Fruit fly (Drosophila melanogaster) whole organism, adult: ENCODE data around the gene CG10208.

Source experiments
- CG11617 ChIP-seq: fragments of 200-800 bp; sonication (Bioruptor generic); optimal IDR thresholded peaks from 2 replicates; lab custom pipeline; 2017; ENCODE audit warnings: mild to moderate bottlenecking, missing biosample characterization, missing genetic modification reagents, missing genetic modification characterization
- CG12768 ChIP-seq: fragments of 200-800 bp; sonication (Bioruptor generic); optimal IDR thresholded peaks from 2 replicates; lab custom pipeline; 2017; ENCODE audit warnings: missing biosample characterization, missing genetic modification characterization, mild to moderate bottlenecking, moderate library complexity, missing genetic modification reagents
- CG14711 ChIP-seq: fragments of 200-800 bp; sonication (Bioruptor generic); optimal IDR thresholded peaks from 2 replicates; lab custom pipeline; 2018; ENCODE audit warnings: missing biosample characterization, mild to moderate bottlenecking, missing genetic modification characterization, moderate library complexity
- CG1620 ChIP-seq: fragments of 200-800 bp; sonication (Bioruptor generic); optimal IDR thresholded peaks from 2 replicates; lab custom pipeline; 2016; ENCODE audit warnings: missing biosample characterization, missing genetic modification characterization
- CG33017 ChIP-seq: fragments of 200-800 bp; sonication (Bioruptor generic); optimal IDR thresholded peaks from 2 replicates; lab custom pipeline; 2018; ENCODE audit warnings: missing biosample characterization, mild to moderate bottlenecking, missing genetic modification characterization, moderate library complexity
- CG5204 ChIP-seq: fragments of 200-800 bp; sonication (Bioruptor generic); optimal IDR thresholded peaks from 2 replicates; lab custom pipeline; 2016; ENCODE audit warnings: missing biosample characterization, missing genetic modification characterization
- CG7045 ChIP-seq: fragments of 200-800 bp; sonication (Bioruptor generic); optimal IDR thresholded peaks from 2 replicates; lab custom pipeline; 2017; ENCODE audit warnings: missing biosample characterization, mild to moderate bottlenecking, missing genetic modification characterization
- CG7101 ChIP-seq: fragments of 200-800 bp; sonication (Bioruptor generic); optimal IDR thresholded peaks from 2 replicates; lab custom pipeline; 2018; ENCODE audit warnings: missing biosample characterization, mild to moderate bottlenecking, missing genetic modification characterization, moderate library complexity
- Clk ChIP-seq: fragments of 200-800 bp; sonication (Bioruptor generic); optimal IDR thresholded peaks from 2 replicates; lab custom pipeline; 2017; ENCODE audit warnings: missing biosample characterization, missing genetic modification characterization
- Crg-1 ChIP-seq: fragments of 200-800 bp; sonication (Bioruptor generic); optimal IDR thresholded peaks from 2 replicates; lab custom pipeline; 2016; ENCODE audit warnings: missing biosample characterization, missing genetic modification characterization
- Hr96 ChIP-seq: fragments of 200-800 bp; sonication (Bioruptor generic); optimal IDR thresholded peaks from 2 replicates; lab custom pipeline; 2016; ENCODE audit warnings: missing biosample characterization, missing genetic modification characterization
- Mnt ChIP-seq: fragments of 200-800 bp; sonication (Bioruptor generic); optimal IDR thresholded peaks from 2 replicates; lab custom pipeline; 2016; ENCODE audit warnings: missing biosample characterization, mild to moderate bottlenecking, missing genetic modification characterization
- bab1 ChIP-seq: fragments of 200-800 bp; sonication (Bioruptor generic); optimal IDR thresholded peaks from 3 replicates; lab custom pipeline; 2019; ENCODE audit warnings: missing biosample characterization, mild to moderate bottlenecking, missing genetic modification characterization, moderate library complexity
- cic ChIP-seq: fragments of 200-800 bp; sonication (Bioruptor generic); optimal IDR thresholded peaks from 2 replicates; lab custom pipeline; 2017; ENCODE audit warnings: missing biosample characterization, mild to moderate bottlenecking, missing genetic modification characterization, moderate library complexity
- cnc ChIP-seq, 2 experiments: fragments of >200 bp; optimal IDR thresholded peaks; 2 replicates each; lab custom pipeline; 2017
- kay ChIP-seq: fragments of 200-800 bp; sonication (Bioruptor generic); peaks from one replicate; lab custom pipeline; 2016; ENCODE audit warnings: missing biosample characterization, missing genetic modification characterization, borderline replicate concordance
- ovo ChIP-seq: fragments of 200-800 bp; sonication (Bioruptor generic); optimal IDR thresholded peaks from 2 replicates; lab custom pipeline; 2016; ENCODE audit warnings: missing biosample characterization, missing genetic modification characterization
- pad ChIP-seq: fragments of 200-800 bp; sonication (Bioruptor generic); optimal IDR thresholded peaks from 3 replicates; lab custom pipeline; 2017; ENCODE audit warnings: missing biosample characterization, missing genetic modification characterization, mild to moderate bottlenecking, moderate library complexity, missing genetic modification reagents
- tj ChIP-seq: fragments of 200-800 bp; sonication (Bioruptor generic); optimal IDR thresholded peaks from 3 replicates; lab custom pipeline; 2017; ENCODE audit warnings: missing biosample characterization, mild to moderate bottlenecking, missing genetic modification characterization, moderate library complexity
- toe ChIP-seq: fragments of 200-800 bp; sonication (Bioruptor generic); optimal IDR thresholded peaks from 2 replicates; lab custom pipeline; 2016; ENCODE audit warnings: missing biosample characterization, missing genetic modification characterization

The CG10208 gene

DNA sequence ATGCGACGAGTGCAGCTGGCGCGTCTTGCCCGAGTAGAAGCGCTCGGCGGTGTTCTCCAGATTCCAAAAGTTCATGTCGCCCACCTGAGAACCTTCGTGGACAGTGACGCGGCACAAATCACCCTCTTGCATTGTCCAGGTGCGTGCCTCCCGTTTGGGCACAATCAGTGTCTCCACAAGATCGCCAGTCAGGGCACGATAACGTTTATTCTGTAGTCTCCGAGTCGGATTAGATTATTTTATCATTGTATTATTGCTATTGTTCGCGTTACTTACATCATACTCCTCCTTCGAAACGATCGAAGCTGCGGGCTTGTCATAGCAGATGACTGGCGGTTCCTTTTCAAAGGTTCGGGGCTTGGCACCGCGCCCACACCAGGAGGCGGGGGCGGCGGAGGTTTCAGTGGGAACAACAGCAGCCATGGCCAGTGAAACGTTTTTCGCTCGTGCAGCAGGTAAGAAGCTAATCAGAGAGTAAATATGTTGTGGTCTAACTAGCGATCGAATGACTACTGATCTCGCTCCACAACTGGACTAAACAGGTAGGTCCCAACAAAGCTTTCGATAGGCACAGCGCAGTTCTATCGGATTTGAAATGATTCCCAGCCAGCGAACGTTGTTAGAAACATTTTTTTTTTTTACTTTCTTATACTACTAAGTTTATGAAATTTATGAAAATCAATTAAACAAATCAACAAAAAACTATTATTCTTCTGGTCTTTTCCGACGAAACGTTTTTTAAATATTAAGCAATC lies at the start of gene CG10208:
CG10208 (minus strand) TSS at position 518 of the 755 bp plus-strand sequence.
- no peak for TF ChIP-seq CG14711 (tag; lab: Kevin White, UChicago)
- peak; percentile 32 for TF ChIP-seq CG12768 (GFP tag; lab: Kevin White, UChicago)
- TF ChIP-seq ovo: no peak
- TF ChIP-seq bab1 (GFP tag; lab: Kevin White, UChicago): no peak
- TF ChIP-seq Mnt: peak; percentile 67
- peak; percentile 30 for TF ChIP-seq Hr96 (GFP tag; lab: Kevin White, UChicago)
- TF ChIP-seq Crg-1 (GFP tag; lab: Kevin White, UChicago): no peak
- no peak for TF ChIP-seq CG5204 (GFP tag; lab: Kevin White, UChicago)
- peak; percentile 3 for TF ChIP-seq CG7101 (tag; lab: Kevin White, UChicago)
- TF ChIP-seq cnc (optimal IDR thresholded peaks at IDR 0.05; lab: Kevin White, UChicago): peak in 1 of 2 experiments; percentile 52
- TF ChIP-seq kay (GFP tag; lab: Kevin White, UChicago): no peak

DNA sequence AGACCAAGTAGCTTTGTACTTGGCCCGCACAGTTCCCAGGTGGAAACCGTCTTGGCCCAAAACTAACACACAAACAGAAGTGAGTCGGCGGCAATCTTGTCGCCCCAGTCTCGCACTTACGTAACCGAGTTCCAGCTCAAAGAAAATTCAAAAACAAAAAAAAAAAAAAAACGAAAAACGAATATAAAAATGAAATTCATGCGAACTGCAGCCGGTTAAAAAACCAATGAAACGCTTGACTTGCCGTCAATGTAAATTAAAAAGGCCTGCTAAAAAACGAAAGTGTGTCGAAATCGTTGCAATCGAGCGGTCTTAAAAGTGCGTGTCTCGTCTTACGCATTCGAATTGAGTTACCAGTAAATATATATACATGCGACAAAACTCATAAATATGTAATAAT lies 49.8 kb upstream of the CG10208 start:
- TF ChIP-seq CG33017 (tag; lab: Kevin White, UChicago) (no peak), tj (GFP tag; lab: Kevin White, UChicago) (no peak), CG7101 (tag; lab: Kevin White, UChicago) (no peak), Hr96 (GFP tag; lab: Kevin White, UChicago) (no peak), toe (GFP tag; lab: Kevin White, UChicago) (no peak), CG5204 (GFP tag; lab: Kevin White, UChicago) (no peak), CG11617 (GFP tag; lab: Kevin White, UChicago) (no peak), CG14711 (tag; lab: Kevin White, UChicago) (no peak), pad (GFP tag; lab: Kevin White, UChicago) (no peak), cic (GFP tag; lab: Kevin White, UChicago) (no peak), CG12768 (GFP tag; lab: Kevin White, UChicago) (no peak), Mnt (no peak), Clk (GFP tag; lab: Kevin White, UChicago) (no peak), CG1620 (GFP tag; lab: Kevin White, UChicago) (no peak), Crg-1 (GFP tag; lab: Kevin White, UChicago) (no peak), ovo (no peak), cnc (optimal IDR thresholded peaks at IDR 0.05; lab: Kevin White, UChicago) (no peak), CG7045 (GFP tag; lab: Kevin White, UChicago) (no peak)

DNA sequence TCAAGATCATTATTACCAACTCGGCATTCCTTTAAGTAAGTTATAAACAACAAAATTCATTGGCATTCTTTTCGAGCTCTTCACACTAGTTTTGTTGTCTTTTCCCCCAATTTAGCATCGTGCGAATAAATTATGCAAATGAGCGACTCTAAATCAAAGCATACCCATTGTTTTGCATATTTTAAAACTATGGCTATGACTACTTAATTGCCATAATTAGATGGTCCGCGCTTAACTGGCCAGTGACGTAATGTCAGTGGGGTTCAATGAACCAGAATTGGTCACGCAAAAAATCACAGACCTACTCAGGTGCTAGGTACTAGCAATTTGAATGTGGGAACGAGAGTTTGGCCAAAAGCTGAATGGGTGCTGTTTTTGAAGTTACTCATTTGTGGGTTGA lies 49.0 kb upstream of the CG10208 start:
- TF ChIP-seq kay (GFP tag; lab: Kevin White, UChicago): no peak
- TF ChIP-seq CG33017 (tag; lab: Kevin White, UChicago): no peak
- TF ChIP-seq pad (GFP tag; lab: Kevin White, UChicago): no peak
- no peak for TF ChIP-seq CG12768 (GFP tag; lab: Kevin White, UChicago)
- TF ChIP-seq tj (GFP tag; lab: Kevin White, UChicago): no peak
- no peak for TF ChIP-seq CG1620 (GFP tag; lab: Kevin White, UChicago)
- TF ChIP-seq CG5204 (GFP tag; lab: Kevin White, UChicago): no peak
- no peak for TF ChIP-seq CG7101 (tag; lab: Kevin White, UChicago)
- no peak for TF ChIP-seq Mnt

DNA sequence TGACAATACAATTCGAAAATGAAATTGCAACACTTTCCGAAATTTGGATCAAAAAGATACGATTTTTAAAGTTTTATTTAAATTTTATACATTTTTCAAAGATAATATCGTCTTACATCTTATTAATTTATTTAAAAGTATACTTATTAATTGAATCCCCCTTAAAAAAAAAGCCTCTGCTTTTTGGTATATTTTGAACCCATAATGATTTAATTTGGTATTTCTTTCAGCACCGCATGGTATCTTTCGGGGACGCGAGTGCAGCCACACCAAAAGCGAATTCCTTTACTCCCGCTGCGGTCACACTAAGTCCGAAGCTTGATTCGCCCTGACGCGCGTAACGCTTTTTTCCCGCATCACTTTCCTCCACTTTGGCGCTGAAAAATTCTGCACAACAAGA lies 46.4 kb upstream of the CG10208 start:
- TF ChIP-seq bab1 (GFP tag; lab: Kevin White, UChicago) (peak; percentile 16), CG1620 (GFP tag; lab: Kevin White, UChicago) (no peak), CG14711 (tag; lab: Kevin White, UChicago) (peak; percentile 20), CG7101 (tag; lab: Kevin White, UChicago) (peak; percentile 40)

DNA sequence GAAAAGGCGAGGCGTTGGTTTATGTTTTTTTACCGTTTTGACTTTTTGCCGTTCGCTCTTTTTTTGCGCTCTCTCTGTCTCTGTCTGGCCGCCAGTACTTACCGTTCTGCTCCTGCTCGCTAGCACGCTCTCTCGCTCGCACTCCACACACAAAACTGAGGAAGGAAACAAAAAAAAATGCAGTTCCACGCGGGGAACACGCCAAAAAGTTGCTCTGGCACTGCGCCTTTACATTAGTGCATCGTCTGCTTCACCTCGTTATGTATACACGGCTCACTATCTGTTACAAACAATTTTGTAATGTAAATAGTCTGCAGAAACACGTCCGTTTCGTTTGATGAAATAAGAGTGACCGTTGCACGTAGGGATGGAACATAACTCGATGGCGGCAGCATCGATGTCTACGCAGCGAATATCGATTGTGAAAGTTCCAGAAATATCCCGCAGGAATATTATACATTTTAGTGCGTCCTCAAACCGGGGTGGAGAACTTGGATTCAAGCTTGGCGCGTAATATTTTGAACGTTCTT lies 45.0 kb upstream of the CG10208 start, which contains the start of the genes CG33111 and eIF4G2:
CG33111 (minus strand) TSS at position 359 of the 530 bp plus-strand sequence.
eIF4G2 (minus strand) TSS at position 359 of the 530 bp plus-strand sequence.
- TF ChIP-seq Mnt: peak; percentile 67
- peak; percentile 73 for TF ChIP-seq pad (GFP tag; lab: Kevin White, UChicago)
- peak; percentile 31 for TF ChIP-seq CG7101 (tag; lab: Kevin White, UChicago)
- TF ChIP-seq CG33017 (tag; lab: Kevin White, UChicago): no peak
- peak; percentile 30 for TF ChIP-seq Hr96 (GFP tag; lab: Kevin White, UChicago)
- TF ChIP-seq cic (GFP tag; lab: Kevin White, UChicago): peak; percentile 57
- peak; percentile 47 for TF ChIP-seq CG12768 (GFP tag; lab: Kevin White, UChicago)
- no peak for TF ChIP-seq Clk (GFP tag; lab: Kevin White, UChicago)
- peak; percentile 51 for TF ChIP-seq CG11617 (GFP tag; lab: Kevin White, UChicago)
- no peak for TF ChIP-seq CG5204 (GFP tag; lab: Kevin White, UChicago)
- no peak for TF ChIP-seq kay (GFP tag; lab: Kevin White, UChicago)
- TF ChIP-seq CG14711 (tag; lab: Kevin White, UChicago): peak; percentile 8
- TF ChIP-seq cnc (optimal IDR thresholded peaks at IDR 0.05; lab: Kevin White, UChicago): no peak
- peak; percentile 32 for TF ChIP-seq CG7045 (GFP tag; lab: Kevin White, UChicago)
- TF ChIP-seq CG1620 (GFP tag; lab: Kevin White, UChicago): peak; percentile 27
- no peak for TF ChIP-seq toe (GFP tag; lab: Kevin White, UChicago)
- peak; percentile 56 for TF ChIP-seq ovo
- TF ChIP-seq Crg-1 (GFP tag; lab: Kevin White, UChicago): no peak
- peak; percentile 53 for TF ChIP-seq tj (GFP tag; lab: Kevin White, UChicago)
- TF ChIP-seq bab1 (GFP tag; lab: Kevin White, UChicago): peak; percentile 75
